Fruit fly (Drosophila melanogaster) whole organism, embryonic: ENCODE results near the gene Bap60.

Experiments used
- Asciz ChIP-seq: fragments of 200-800 bp; sonication (Bioruptor generic); optimal IDR thresholded peaks from 2 replicates; lab custom pipeline; 2017; ENCODE audit warnings: missing biosample characterization, mild to moderate bottlenecking, missing genetic modification characterization, missing genetic modification reagents
- Awh ChIP-seq: fragments of 200-800 bp; sonication (Bioruptor generic); IDR thresholded peaks from 2 replicates; pipeline ENCODE4, ENCODE4 v1.3.6; 2022; ENCODE audit warnings: missing biosample characterization, missing genetic modification characterization
- CG10267 ChIP-seq: fragments of 200-800 bp; sonication (Bioruptor generic); optimal IDR thresholded peaks from 2 replicates; lab custom pipeline; 2018; ENCODE audit warnings: missing biosample characterization, mild to moderate bottlenecking, missing genetic modification characterization, moderate library complexity
- CG12219 ChIP-seq: fragments of 200-800 bp; sonication (Bioruptor generic); optimal IDR thresholded peaks from 3 replicates; lab custom pipeline; 2018; ENCODE audit warnings: missing biosample characterization, mild to moderate bottlenecking, missing genetic modification characterization
- CG12659 ChIP-seq: fragments of 200-800 bp; sonication (Bioruptor generic); optimal IDR thresholded peaks from 3 replicates; lab custom pipeline; 2017; ENCODE audit warnings: mild to moderate bottlenecking, missing biosample characterization, missing genetic modification reagents, missing genetic modification characterization
- CG12769 ChIP-seq: fragments of 200-800 bp; sonication (Bioruptor generic); optimal IDR thresholded peaks from 2 replicates; lab custom pipeline; 2019; ENCODE audit warnings: missing biosample characterization, mild to moderate bottlenecking, missing genetic modification characterization, moderate library complexity
- CG13424 ChIP-seq: fragments of 200-800 bp; sonication (Bioruptor generic); optimal IDR thresholded peaks from 2 replicates; lab custom pipeline; 2019; ENCODE audit warnings: missing biosample characterization, mild to moderate bottlenecking, missing genetic modification characterization, moderate library complexity
- CG14441 ChIP-seq: fragments of 200-800 bp; sonication (Bioruptor generic); IDR thresholded peaks from 2 replicates; pipeline ENCODE4 v1.3.6; 2022; ENCODE audit warnings: missing biosample characterization, missing genetic modification characterization
- CG14710 ChIP-seq: fragments of 200-800 bp; sonication (Bioruptor generic); optimal IDR thresholded peaks from 3 replicates; lab custom pipeline; 2019; ENCODE audit warnings: missing biosample characterization, mild to moderate bottlenecking, missing genetic modification characterization, moderate library complexity
- CG1647 ChIP-seq: fragments of 200-800 bp; sonication (Bioruptor generic); optimal IDR thresholded peaks from 3 replicates; lab custom pipeline; 2016; ENCODE audit warnings: missing biosample characterization, missing genetic modification characterization
- CG17328 ChIP-seq: fragments of 200-800 bp; sonication (Bioruptor generic); IDR thresholded peaks from 2 replicates; pipeline ENCODE4 v1.3.6; 2022; ENCODE audit warnings: missing biosample characterization, missing genetic modification characterization
- CG2129 ChIP-seq: fragments of 200-800 bp; sonication (Bioruptor generic); IDR thresholded peaks from 2 replicates; pipeline ENCODE4 v1.3.6; 2022; ENCODE audit warnings: missing biosample characterization, missing genetic modification characterization; ENCODE audit not compliant: partially characterized antibody
- CG2678 ChIP-seq: fragments of 200-800 bp; sonication (Bioruptor generic); optimal IDR thresholded peaks from 3 replicates; lab custom pipeline; 2019; ENCODE audit warnings: missing biosample characterization, mild to moderate bottlenecking, missing genetic modification characterization, moderate library complexity
- CG33213 ChIP-seq: fragments of 200-800 bp; sonication (Bioruptor generic); optimal IDR thresholded peaks from 3 replicates; lab custom pipeline; 2016; ENCODE audit warnings: missing biosample characterization, missing genetic modification characterization
- CG34224 ChIP-seq: fragments of 200-800 bp; sonication (Bioruptor generic); IDR thresholded peaks from 3 replicates; pipeline ENCODE4 v1.3.6; 2022; ENCODE audit warnings: missing biosample characterization, missing genetic modification characterization; ENCODE audit not compliant: partially characterized antibody
- CG4730 ChIP-seq: fragments of 200-800 bp; sonication (Bioruptor generic); IDR thresholded peaks from 2 replicates; pipeline ENCODE4 v1.3.6; 2022; ENCODE audit warnings: missing biosample characterization, missing genetic modification characterization
- CG4854 ChIP-seq: fragments of 200-800 bp; sonication (Bioruptor generic); optimal IDR thresholded peaks from 2 replicates; lab custom pipeline; 2016; ENCODE audit warnings: missing biosample characterization, missing genetic modification characterization, inconsistent platforms
- CG5245 ChIP-seq: fragments of 200-800 bp; sonication (Bioruptor generic); optimal IDR thresholded peaks from 3 replicates; lab custom pipeline; 2016; ENCODE audit warnings: missing biosample characterization, missing genetic modification characterization
- CG6272 ChIP-seq: fragments of 200-800 bp; sonication (Bioruptor generic); IDR thresholded peaks from 2 replicates; pipeline ENCODE4 v1.3.6; 2022; ENCODE audit warnings: missing biosample characterization, missing genetic modification characterization
- CG8944 ChIP-seq: fragments of 200-800 bp; sonication (Bioruptor generic); optimal IDR thresholded peaks from 3 replicates; lab custom pipeline; 2016; ENCODE audit warnings: missing biosample characterization, missing genetic modification characterization
- D ChIP-seq, 2 experiments: fragments of 200-800 bp in 1 of 2; fragments of >200 bp in 1 of 2; sonication (Bioruptor generic) in 1 of 2; optimal IDR thresholded peaks; 2 replicates in 1 of 2; 3 replicates in 1 of 2; lab custom pipeline; 2017; ENCODE audit warnings: mild to moderate bottlenecking in 1 of 2, missing biosample characterization in 1 of 2, missing genetic modification characterization in 1 of 2, missing genetic modification reagents in 1 of 2
- Drgx ChIP-seq: fragments of 200-800 bp; sonication (Bioruptor generic); IDR thresholded peaks from 2 replicates; pipeline ENCODE4 v1.3.6; 2022; ENCODE audit warnings: missing biosample characterization, missing genetic modification characterization
- Eip74EF ChIP-seq, 2 experiments: fragments of 200-800 bp in 1 of 2; fragments of >200 bp in 1 of 2; sonication (Bioruptor generic) in 1 of 2; optimal IDR thresholded peaks; 2 replicates each; lab custom pipeline; 2017 to 2019; ENCODE audit warnings: missing biosample characterization in 2 of 2, missing genetic modification characterization in 2 of 2, mild to moderate bottlenecking in 1 of 2, moderate library complexity in 1 of 2
- Gug ChIP-seq: fragments of 200-800 bp; sonication (Bioruptor generic); IDR thresholded peaks from 4 replicates; pipeline ENCODE4 v1.3.6; 2022; ENCODE audit warnings: missing biosample characterization, missing genetic modification characterization
- HHEX ChIP-seq: fragments of 200-800 bp; sonication (Bioruptor generic); optimal IDR thresholded peaks from 3 replicates; lab custom pipeline; 2017; ENCODE audit warnings: missing biosample characterization, mild to moderate bottlenecking, missing genetic modification characterization, missing genetic modification reagents
- MBD-R2 ChIP-seq: fragments of 200-800 bp; sonication (Bioruptor generic); IDR thresholded peaks from 2 replicates; pipeline ENCODE4 v1.3.6; 2022; ENCODE audit warnings: missing biosample characterization, missing genetic modification characterization
- Myb ChIP-seq: fragments of 200-800 bp; sonication (Bioruptor generic); optimal IDR thresholded peaks from 2 replicates; lab custom pipeline; 2016; ENCODE audit warnings: missing biosample characterization, missing genetic modification characterization
- NC2α ChIP-seq: fragments of 200-800 bp; sonication (Bioruptor generic); optimal IDR thresholded peaks from 2 replicates; lab custom pipeline; 2016; ENCODE audit warnings: missing biosample characterization, missing genetic modification characterization
- ara ChIP-seq: fragments of 200-800 bp; sonication (Bioruptor generic); IDR thresholded peaks from 2 replicates; pipeline ENCODE4 v1.3.6; 2022; ENCODE audit warnings: missing biosample characterization, missing genetic modification characterization
- btn ChIP-seq: fragments of 200-800 bp; sonication (Bioruptor generic); optimal IDR thresholded peaks from 2 replicates; lab custom pipeline; 2016; ENCODE audit warnings: missing biosample characterization, missing genetic modification characterization
- chif ChIP-seq, 2 experiments: fragments of 200-800 bp; sonication (Bioruptor generic); optimal IDR thresholded peaks; 3 replicates each; lab custom pipeline; 2016; ENCODE audit warnings: missing biosample characterization in 2 of 2, missing genetic modification characterization in 2 of 2
- ci ChIP-seq: fragments of 200-800 bp; sonication (Bioruptor generic); IDR thresholded peaks from 3 replicates; pipeline ENCODE4 v1.3.6; 2022; ENCODE audit warnings: missing biosample characterization, missing genetic modification characterization
- crol ChIP-seq: fragments of 200-800 bp; sonication (Bioruptor generic); IDR thresholded peaks from 2 replicates; pipeline ENCODE4 v1.3.6; 2022; ENCODE audit warnings: missing biosample characterization, missing genetic modification characterization
- crp ChIP-seq, 2 experiments: fragments of 200-800 bp; sonication (Bioruptor generic); optimal IDR thresholded peaks; 2 replicates in 1 of 2; 3 replicates in 1 of 2; lab custom pipeline; 2017; ENCODE audit warnings: missing biosample characterization in 2 of 2, missing genetic modification characterization in 2 of 2, mild to moderate bottlenecking in 1 of 2, moderate library complexity in 1 of 2
- dimm ChIP-seq: fragments of 200-800 bp; sonication (Bioruptor generic); IDR thresholded peaks from 2 replicates; pipeline ENCODE4 v1.3.6; 2022; ENCODE audit warnings: missing biosample characterization, missing genetic modification characterization
- gcm2 ChIP-seq: fragments of 200-800 bp; sonication (Bioruptor generic); optimal IDR thresholded peaks from 2 replicates; lab custom pipeline; 2016; ENCODE audit warnings: missing biosample characterization, missing genetic modification characterization
- ken ChIP-seq: fragments of 200-800 bp; sonication (Bioruptor generic); IDR thresholded peaks from 3 replicates; pipeline ENCODE4 v1.3.6; 2022; ENCODE audit warnings: missing biosample characterization, missing genetic modification characterization
- org-1 ChIP-seq: fragments of 200-800 bp; sonication (Bioruptor generic); optimal IDR thresholded peaks from 2 replicates; lab custom pipeline; 2017; ENCODE audit warnings: missing biosample characterization, missing genetic modification characterization
- phol ChIP-seq: fragments of 200-800 bp; sonication (Bioruptor generic); optimal IDR thresholded peaks from 3 replicates; lab custom pipeline; 2018; ENCODE audit warnings: missing biosample characterization, mild to moderate bottlenecking, missing genetic modification characterization, moderate library complexity
- prd ChIP-seq, 3 experiments: fragments of >200 bp in 2 of 3; fragments of 200-800 bp in 1 of 3; sonication (Bioruptor generic) in 1 of 3; optimal IDR thresholded peaks in 2 of 3; IDR thresholded peaks in 1 of 3; 2 replicates in 2 of 3; 3 replicates in 1 of 3; pipeline versions ENCODE4 v1.3.6 to Lab custom; 2017 to 2022; ENCODE audit warnings: missing biosample characterization in 1 of 3, missing genetic modification characterization in 1 of 3
- ranshi ChIP-seq: fragments of 200-800 bp; sonication (Bioruptor generic); IDR thresholded peaks from 2 replicates; pipeline ENCODE4 v1.3.6; 2022; ENCODE audit warnings: missing biosample characterization, missing genetic modification characterization
- repo ChIP-seq: fragments of 200-800 bp; sonication (Bioruptor generic); optimal IDR thresholded peaks from 2 replicates; lab custom pipeline; 2016; ENCODE audit warnings: missing biosample characterization, missing genetic modification characterization
- sqz ChIP-seq: fragments of 200-800 bp; sonication (Bioruptor generic); optimal IDR thresholded peaks from 3 replicates; lab custom pipeline; 2018; ENCODE audit warnings: missing biosample characterization, mild to moderate bottlenecking, missing genetic modification characterization
- ssp ChIP-seq: fragments of 200-800 bp; sonication (Bioruptor generic); IDR thresholded peaks from 2 replicates; pipeline ENCODE4 v1.3.6; 2022; ENCODE audit warnings: missing biosample characterization, missing genetic modification characterization
- tgo ChIP-seq: fragments of 200-800 bp; sonication (Bioruptor generic); IDR thresholded peaks from 3 replicates; pipeline ENCODE4 v1.3.6; 2022; ENCODE audit warnings: missing biosample characterization, missing genetic modification characterization
- tx ChIP-seq: fragments of 200-800 bp; sonication (Bioruptor generic); optimal IDR thresholded peaks from 2 replicates; lab custom pipeline; 2016; ENCODE audit warnings: missing biosample characterization, missing genetic modification characterization
- wek ChIP-seq: fragments of 200-800 bp; sonication (Bioruptor generic); optimal IDR thresholded peaks from 3 replicates; lab custom pipeline; 2018; ENCODE audit warnings: missing biosample characterization, mild to moderate bottlenecking, missing genetic modification characterization, moderate library complexity
- zen ChIP-seq: fragments of 200-800 bp; sonication (Bioruptor generic); optimal IDR thresholded peaks from 3 replicates; lab custom pipeline; 2018; ENCODE audit warnings: missing biosample characterization, mild to moderate bottlenecking, missing genetic modification characterization, moderate library complexity
- zf30C ChIP-seq: fragments of 200-800 bp; sonication (Bioruptor generic); optimal IDR thresholded peaks from 3 replicates; lab custom pipeline; 2018; ENCODE audit warnings: missing biosample characterization, mild to moderate bottlenecking, missing genetic modification characterization

The Bap60 gene

DNA sequence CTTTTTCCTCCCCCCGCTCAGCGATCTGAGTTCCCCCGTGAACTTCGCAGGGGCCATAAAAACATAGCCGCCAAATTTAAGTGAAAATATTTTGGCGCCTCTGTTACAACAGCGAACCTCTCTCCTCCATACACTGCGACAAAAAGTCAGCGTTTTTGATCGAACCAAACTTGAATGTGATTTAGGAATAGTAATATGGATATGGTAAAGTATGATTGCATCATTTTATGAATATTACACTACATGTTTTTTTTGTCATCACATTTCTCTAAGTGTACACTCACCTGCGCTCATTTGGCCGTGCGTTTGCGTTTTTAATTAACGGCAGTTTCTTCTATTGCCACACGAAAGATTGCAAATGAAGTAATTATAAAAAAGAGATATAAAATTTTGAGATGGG is 23.6 kb downstream of the Bap60 start (continued):
- 0 out of 2 replicates have a peak, but pooled peaks have one; percentile 10 for TF ChIP-seq dimm (GFP tag; lab: Robert Waterston, UW)
- TF ChIP-seq ken (GFP tag; lab: Robert Waterston, UW) = peak; percentile 78
- TF ChIP-seq zf30C (GFP tag; lab: Kevin White, UChicago) = no peak
- TF ChIP-seq MBD-R2 (GFP tag; lab: Robert Waterston, UW) = peak; percentile 24; the same call in 1 of the 2 replicates
- peak; percentile 64 for TF ChIP-seq CG17328 (GFP tag; lab: Robert Waterston, UW)
- TF ChIP-seq tx = peak; percentile 9
- TF ChIP-seq Awh (GFP tag; lab: Robert Waterston, UW) = peak; percentile 75
- peak in 1 of 2 experiments; percentile 2 for TF ChIP-seq Eip74EF (GFP tag; optimal IDR thresholded peaks at IDR 0.05; lab: Kevin White, UChicago)
- peak; percentile 60; the same call in 2 of the 3 replicates for TF ChIP-seq tgo (GFP tag; lab: Robert Waterston, UW)
- peak; percentile 33 for TF ChIP-seq CG12659
- no peak for TF ChIP-seq CG34224
- TF ChIP-seq CG2129 (GFP tag; lab: Robert Waterston, UW) = no peak
- TF ChIP-seq repo (GFP tag; lab: Kevin White, UChicago) = no peak
- TF ChIP-seq prd (optimal IDR thresholded peaks at IDR 0.05; lab: Kevin White, UChicago) = no peak
- peak; percentile 70 for TF ChIP-seq prd (GFP tag; IDR thresholded peaks at IDR 0.05; lab: Robert Waterston, UW)
- peak; percentile 28 for TF ChIP-seq btn (GFP tag; lab: Kevin White, UChicago)
- peak; percentile 77 for TF ChIP-seq Asciz
- TF ChIP-seq gcm2 (GFP tag; lab: Kevin White, UChicago) = peak; percentile 19
- peak; percentile 39 for TF ChIP-seq CG12769 (tag; lab: Kevin White, UChicago)
- TF ChIP-seq org-1 (GFP tag; lab: Kevin White, UChicago) = peak; percentile 34
- TF ChIP-seq CG33213 (GFP tag; lab: Kevin White, UChicago) = peak; percentile 46
- peak; percentile 71 for TF ChIP-seq phol (tag; lab: Kevin White, UChicago)
- peak; percentile 88 for TF ChIP-seq ci (GFP tag; lab: Robert Waterston, UW)
- TF ChIP-seq CG14710 (tag; lab: Kevin White, UChicago) = peak; percentile 24
- peak; percentile 42 to 56 for TF ChIP-seq chif (GFP tag; optimal IDR thresholded peaks at IDR 0.05; lab: Kevin White, UChicago)
- TF ChIP-seq wek (GFP tag; lab: Kevin White, UChicago) = peak; percentile 14
- TF ChIP-seq crp (GFP tag; optimal IDR thresholded peaks at IDR 0.05; lab: Kevin White, UChicago) = no peak
- peak; percentile 27 for TF ChIP-seq CG10267 (tag; lab: Kevin White, UChicago)
- peak; percentile 75 for TF ChIP-seq Drgx (GFP tag; lab: Robert Waterston, UW)
- TF ChIP-seq D (optimal IDR thresholded peaks at IDR 0.05; lab: Kevin White, UChicago) = no peak
- TF ChIP-seq D (GFP tag; optimal IDR thresholded peaks at IDR 0.05; lab: Kevin White, UChicago) = peak; percentile 15
- TF ChIP-seq ssp = peak; percentile 33; the same call in 1 of the 2 replicates
- TF ChIP-seq Myb (GFP tag; lab: Kevin White, UChicago) = peak; percentile 7
- TF ChIP-seq CG13424 (tag; lab: Kevin White, UChicago) = peak; percentile 64
- 0 out of 4 replicates have a peak, but pooled peaks have one; percentile 31 for TF ChIP-seq Gug (GFP tag; lab: Robert Waterston, UW)
- peak; percentile 47 for TF ChIP-seq CG5245 (GFP tag; lab: Kevin White, UChicago)
- no peak for TF ChIP-seq CG6272 (GFP tag; lab: Robert Waterston, UW)
- peak; percentile 39 for TF ChIP-seq sqz (GFP tag; lab: Kevin White, UChicago)
- TF ChIP-seq CG2678 (tag; lab: Kevin White, UChicago) = peak; percentile 61
- no peak for TF ChIP-seq CG1647 (GFP tag; lab: Kevin White, UChicago)
- peak; percentile 31 for TF ChIP-seq CG4854 (GFP tag; lab: Kevin White, UChicago)
- peak; percentile 36; the same call in 1 of the 2 replicates for TF ChIP-seq crol
- peak; percentile 23; the same call in 1 of the 2 replicates for TF ChIP-seq ara (GFP tag; lab: Robert Waterston, UW)
- TF ChIP-seq CG4730 = peak; percentile 34; the same call in 1 of the 2 replicates
- TF ChIP-seq NC2α (GFP tag; lab: Kevin White, UChicago) = no peak
- peak; percentile 8 for TF ChIP-seq HHEX (GFP tag; lab: Kevin White, UChicago)
- TF ChIP-seq CG8944 (GFP tag; lab: Kevin White, UChicago) = peak; percentile 57
- peak; percentile 53 for TF ChIP-seq CG14441 (GFP tag; lab: Robert Waterston, UW)
- TF ChIP-seq ranshi = peak; percentile 69
- peak; percentile 20 for TF ChIP-seq zen (tag; lab: Kevin White, UChicago)
- TF ChIP-seq CG12219 (GFP tag; lab: Kevin White, UChicago) = peak; percentile 65
